Worm (Caenorhabditis elegans): ENCODE measurements around the gene abf-4.

DNA sequence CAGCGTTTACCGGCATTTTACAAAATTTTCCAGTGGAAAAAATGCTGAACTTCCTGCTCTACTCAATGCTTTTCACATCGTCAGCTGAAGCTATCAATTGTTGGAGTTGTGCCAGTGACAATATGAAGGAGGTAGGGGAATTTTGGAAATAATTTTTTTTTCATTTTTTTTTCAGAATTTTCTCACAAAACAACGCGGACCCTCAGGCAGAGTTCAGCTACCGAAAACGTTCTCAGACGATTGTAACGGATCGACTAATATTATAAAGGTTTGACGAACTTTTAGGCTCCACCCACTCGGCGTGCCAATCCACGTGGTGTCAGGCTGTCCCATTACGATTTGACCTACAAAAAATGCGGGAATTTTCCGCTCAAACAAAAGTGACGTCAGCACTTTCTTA, 21.4 kb upstream of the abf-4 start, which contains the start of gene F26F2.8:
- TF ChIP-seq blmp-1 (tag; optimal IDR thresholded peaks at IDR 0.05; ENCODE audit: insufficient read depth), result no peak
- TF ChIP-seq snpc-4 (tag; optimal IDR thresholded peaks at IDR 0.05), result no peak
- TF ChIP-seq elt-1 (tag; optimal IDR thresholded peaks at IDR 0.05), result no peak
- no peak for TF ChIP-seq ama-1 (optimal IDR thresholded peaks at IDR 0.05)
- TF ChIP-seq lin-39 (tag; optimal IDR thresholded peaks at IDR 0.05), result no peak
- no peak for TF ChIP-seq aly-2 (tag; optimal IDR thresholded peaks at IDR 0.05)
- no peak for TF ChIP-seq lin-13 (GFP tag; optimal IDR thresholded peaks at IDR 0.05)
- TF ChIP-seq lsy-2 (tag; optimal IDR thresholded peaks at IDR 0.05), result no peak
- no peak for TF ChIP-seq nhr-77 (tag; optimal IDR thresholded peaks at IDR 0.05)
- no peak for TF ChIP-seq C34F6.9 (tag; optimal IDR thresholded peaks at IDR 0.05)
